Fruit fly (Drosophila melanogaster): ENCODE measurements around the gene eIF4EHP.

Gene eIF4EHP

dm6 chr3R:24058041-24058440 is 50.7 kb downstream of the eIF4EHP start, which contains the start of gene SMC1 (continued):
- TF ChIP-seq Fer2 (tag; optimal IDR thresholded peaks at IDR 0.05) (peak; percentile 0), dati (GFP tag; IDR thresholded peaks at IDR 0.05) (no peak), Xrp1 (GFP tag; IDR thresholded peaks at IDR 0.05) (peak; percentile 31; the same call in 1 of the 2 replicates), CkIIα-i1 (GFP tag; IDR thresholded peaks at IDR 0.05) (no peak), CG7372 (GFP tag; IDR thresholded peaks at IDR 0.05) (peak; percentile 33; the same call in 1 of the 2 replicates), maf-S (GFP tag; optimal IDR thresholded peaks at IDR 0.05) (peak; percentile 1), CG15073 (GFP tag; optimal IDR thresholded peaks at IDR 0.05) (no peak), CG14710 (tag; optimal IDR thresholded peaks at IDR 0.05) (peak; percentile 68), repo (GFP tag; optimal IDR thresholded peaks at IDR 0.05) (no peak), bab2 (GFP tag; optimal IDR thresholded peaks at IDR 0.05) (no peak), CG8944 (GFP tag; optimal IDR thresholded peaks at IDR 0.05) (no peak), stwl (tag; optimal IDR thresholded peaks at IDR 0.05) (peak; percentile 79), Asciz (GFP tag; optimal IDR thresholded peaks at IDR 0.05) (no peak), chn (GFP tag; optimal IDR thresholded peaks at IDR 0.05) (peak; percentile 10), CG14667 (GFP tag; IDR thresholded peaks at IDR 0.05) (no peak), Lpt (GFP tag; optimal IDR thresholded peaks at IDR 0.05) (no peak), kni (GFP tag; optimal IDR thresholded peaks at IDR 0.05) (no peak), CG43689 (GFP tag; IDR thresholded peaks at IDR 0.05) (no peak), dmrt11E (tag; optimal IDR thresholded peaks at IDR 0.05) (no peak), Deaf1 (tag; optimal IDR thresholded peaks at IDR 0.05) (no peak), zen (tag; optimal IDR thresholded peaks at IDR 0.05) (peak; percentile 44), klu (GFP tag; IDR thresholded peaks at IDR 0.05) (no peak), CG4424 (GFP tag; optimal IDR thresholded peaks at IDR 0.05) (peak; percentile 31), CG15601 (tag; optimal IDR thresholded peaks at IDR 0.05) (peak; percentile 14), knrl (GFP tag; IDR thresholded peaks at IDR 0.05; ENCODE audit: partially characterized antibody) (peak; percentile 100), Dad (GFP tag; optimal IDR thresholded peaks at IDR 0.05) (peak; percentile 51), Sin3A (optimal IDR thresholded peaks at IDR 0.05) (peak; percentile 52), usp (GFP tag; optimal IDR thresholded peaks at IDR 0.05) (no peak), fu2 (GFP tag; optimal IDR thresholded peaks at IDR 0.05) (no peak), CG18599 (GFP tag; optimal IDR thresholded peaks at IDR 0.05) (no peak), slou (GFP tag; optimal IDR thresholded peaks at IDR 0.05) (peak; percentile 32), Tbp (GFP tag; optimal IDR thresholded peaks at IDR 0.05) (no peak), ase (GFP tag; IDR thresholded peaks at IDR 0.05) (no peak), CG11695 (GFP tag; IDR thresholded peaks at IDR 0.05) (no peak), CG11398 (GFP tag; optimal IDR thresholded peaks at IDR 0.05) (no peak), CG14860 (GFP tag; IDR thresholded peaks at IDR 0.05; ENCODE audit: partially characterized antibody) (peak; percentile 99), CG17328 (GFP tag; IDR thresholded peaks at IDR 0.05) (0 out of 2 replicates have a peak, but pooled peaks have one; percentile 11), row (GFP tag; IDR thresholded peaks at IDR 0.05) (peak; percentile 89), HLH3B (GFP tag; IDR thresholded peaks at IDR 0.05) (no peak), Nf-YB (GFP tag; optimal IDR thresholded peaks at IDR 0.05) (no peak)

DNA sequence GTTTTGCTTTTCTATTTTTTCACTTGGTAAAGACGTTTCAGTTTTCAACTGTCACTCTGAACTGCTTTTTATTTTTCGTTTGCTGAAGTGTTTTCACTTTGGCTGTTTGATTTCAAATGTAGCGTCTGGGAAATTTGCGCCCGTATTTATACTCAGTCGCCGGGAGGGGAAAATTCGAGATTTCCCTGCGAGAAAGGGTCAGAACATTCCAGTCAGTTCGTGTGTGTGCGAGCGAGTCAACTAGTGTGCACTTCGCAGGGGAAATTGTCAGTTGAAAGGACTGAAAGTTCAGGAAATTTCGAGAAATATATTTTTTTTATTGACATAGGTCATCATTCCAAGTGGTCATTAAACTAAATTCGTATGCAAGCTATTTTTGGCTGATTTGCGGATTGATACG is 51.6 kb downstream of the eIF4EHP start, which contains the start of gene Hsp68:
TSS of gene Hsp68 (minus strand) at position 123 of the 400 bp plus-strand sequence.
- TF ChIP-seq D19A (tag; optimal IDR thresholded peaks at IDR 0.05) (peak; percentile 38), CG10431 (GFP tag; optimal IDR thresholded peaks at IDR 0.05) (peak; percentile 57), Hey (tag; optimal IDR thresholded peaks at IDR 0.05) (no peak), CG8281 (tag; optimal IDR thresholded peaks at IDR 0.05) (peak; percentile 31), CG2199 (GFP tag; IDR thresholded peaks at IDR 0.05) (peak; percentile 81; the same call in 2 of the 3 replicates), CG13894 (tag; optimal IDR thresholded peaks at IDR 0.05) (peak; percentile 83), sqz (GFP tag; optimal IDR thresholded peaks at IDR 0.05) (peak; percentile 92), CG17385 (GFP tag; optimal IDR thresholded peaks at IDR 0.05) (peak; percentile 3), MBD-R2 (GFP tag; IDR thresholded peaks at IDR 0.05) (peak; percentile 10; the same call in 1 of the 2 replicates), E2f2 (GFP tag; IDR thresholded peaks at IDR 0.05) (peak; percentile 44), tgo (GFP tag; IDR thresholded peaks at IDR 0.05) (no peak), CG2116 (GFP tag; optimal IDR thresholded peaks at IDR 0.05) (no peak), CG17328 (GFP tag; IDR thresholded peaks at IDR 0.05) (no peak), mam (GFP tag; optimal IDR thresholded peaks at IDR 0.05) (no peak), lilli (GFP tag; optimal IDR thresholded peaks at IDR 0.05) (no peak)
